Worm (Caenorhabditis elegans) whole organism, late embryonic: ENCODE measurements around the gene lpin-1.

Source experiments
- ama-1 ChIP-seq: fragments of 150-350 bp; optimal IDR thresholded peaks from 2 replicates; lab custom pipeline; 2014
- ceh-14 ChIP-seq: sonication (generic microtip); optimal IDR thresholded peaks from 2 replicates; lab custom pipeline; 2016; ENCODE audit warnings: missing genotype, missing genetic modification characterization, missing compliant biosample characterization
- mec-3 ChIP-seq: sonication (generic microtip); optimal IDR thresholded peaks from 2 replicates; lab custom pipeline; 2016; ENCODE audit warnings: borderline replicate concordance, missing genetic modification characterization, missing compliant biosample characterization
- unc-55 ChIP-seq: sonication (generic microtip); optimal IDR thresholded peaks from 2 replicates; lab custom pipeline; 2017; ENCODE audit warnings: missing biosample characterization, missing genetic modification reagents, missing genetic modification characterization

- no peak for TF ChIP-seq ama-1
- TF ChIP-seq mec-3 (tag; lab: Kevin White, UChicago), result no peak
- no peak for TF ChIP-seq unc-55 (GFP tag; lab: Kevin White, UChicago)
- no peak for TF ChIP-seq ceh-14
Measured at ce11 chrV:13659219-13659618, 5.3 kb upstream of the lpin-1 start.
